Fruit fly (Drosophila melanogaster): Measurements from ENCODE around the gene sowah.

sowah gene

dm6 chr3L:12503865-12504650 is 68.3 kb downstream of the sowah start, which contains the start of the genes CG10646 and vih (continued):
- TF ChIP-seq fd85E (GFP tag; optimal IDR thresholded peaks at IDR 0.05) (no peak), CG10631 (GFP tag; optimal IDR thresholded peaks at IDR 0.05) (no peak), Eip93F (GFP tag; optimal IDR thresholded peaks at IDR 0.05) (peak; percentile 52), cyc (GFP tag; optimal IDR thresholded peaks at IDR 0.05) (peak; percentile 54), Met (GFP tag; optimal IDR thresholded peaks at IDR 0.05) (no peak), CG3919 (GFP tag; optimal IDR thresholded peaks at IDR 0.05) (peak; percentile 54), Gug (GFP tag; IDR thresholded peaks at IDR 0.05) (no peak), CG34406 (GFP tag; optimal IDR thresholded peaks at IDR 0.05) (peak; percentile 19), CG6163 (GFP tag; IDR thresholded peaks at IDR 0.05) (0 out of 3 replicates have a peak, but pooled peaks have one; percentile 18), CG11762 (GFP tag; optimal IDR thresholded peaks at IDR 0.05; ENCODE audit: insufficient read depth) (peak; percentile 8), OdsH (GFP tag; optimal IDR thresholded peaks at IDR 0.05) (no peak), CG8319 (GFP tag; optimal IDR thresholded peaks at IDR 0.05) (no peak), Sox102F (GFP tag; optimal IDR thresholded peaks at IDR 0.05) (no peak), CG16779 (tag; optimal IDR thresholded peaks at IDR 0.05) (no peak)

- TF ChIP-seq CG3919 (GFP tag; optimal IDR thresholded peaks at IDR 0.05) (peak; percentile 38), Eip78C (GFP tag) (peak; percentile 88), CG7368 (GFP tag; optimal IDR thresholded peaks at IDR 0.05) (no peak), Lpt (GFP tag; optimal IDR thresholded peaks at IDR 0.05) (no peak), cyc (GFP tag; optimal IDR thresholded peaks at IDR 0.05) (peak; percentile 43), lz (GFP tag; optimal IDR thresholded peaks at IDR 0.05) (peak; percentile 49), vri (GFP tag; optimal IDR thresholded peaks at IDR 0.05) (peak; percentile 59), CG1621 (tag; optimal IDR thresholded peaks at IDR 0.05) (peak; percentile 44), CG34406 (GFP tag; optimal IDR thresholded peaks at IDR 0.05) (peak; percentile 34), Sox14 (GFP tag; optimal IDR thresholded peaks at IDR 0.05) (peak; percentile 81), CG31627 (GFP tag; optimal IDR thresholded peaks at IDR 0.05) (peak; percentile 40), CG6163 (GFP tag; IDR thresholded peaks at IDR 0.05) (no peak), fkh (GFP tag; optimal IDR thresholded peaks at IDR 0.05) (peak; percentile 65), Eip93F (GFP tag; optimal IDR thresholded peaks at IDR 0.05) (peak; percentile 36), Hr39 (GFP tag; optimal IDR thresholded peaks at IDR 0.05) (no peak), CG6808 (GFP tag; optimal IDR thresholded peaks at IDR 0.05) (peak; percentile 4), CG6854 (GFP tag; optimal IDR thresholded peaks at IDR 0.05) (peak; percentile 33), acj6 (GFP tag; optimal IDR thresholded peaks at IDR 0.05) (peak; percentile 52), CG8632 (GFP tag; optimal IDR thresholded peaks at IDR 0.05) (peak; percentile 4), Hr4 (GFP tag; optimal IDR thresholded peaks at IDR 0.05) (peak; percentile 56), Eip75B (GFP tag; optimal IDR thresholded peaks at IDR 0.05) (peak; percentile 68), Sox15 (GFP tag; optimal IDR thresholded peaks at IDR 0.05) (no peak), topi (GFP tag; optimal IDR thresholded peaks at IDR 0.05) (peak; percentile 59), CG6792 (GFP tag; optimal IDR thresholded peaks at IDR 0.05) (peak; percentile 1), CG15336 (GFP tag; IDR thresholded peaks at IDR 0.05) (no peak), esn (GFP tag; optimal IDR thresholded peaks at IDR 0.05) (peak; percentile 74), CG10631 (GFP tag; optimal IDR thresholded peaks at IDR 0.05) (peak; percentile 45), CG3032 (tag; optimal IDR thresholded peaks at IDR 0.05) (peak; percentile 35), Ets96B (tag; optimal IDR thresholded peaks at IDR 0.05) (peak; percentile 26), dsx (GFP tag; optimal IDR thresholded peaks at IDR 0.05; ENCODE audit: poor library complexity, severe bottlenecking) (peak; percentile 13), OdsH (GFP tag; optimal IDR thresholded peaks at IDR 0.05) (peak; percentile 23), achi (GFP tag; optimal IDR thresholded peaks at IDR 0.05) (peak; percentile 41), fd59A (GFP tag; optimal IDR thresholded peaks at IDR 0.05) (no peak), Blimp-1 (GFP tag; optimal IDR thresholded peaks at IDR 0.05) (peak; percentile 8), CG11294 (GFP tag; IDR thresholded peaks at IDR 0.05) (no peak)
These were observed 71.1 kb downstream of the sowah start, which contains the start of the genes CG10638 and CG10681 for dm6 chr3L:12501249-12501648. Gene CG10638 (minus strand): TSS chr3L:12501311. Gene CG10681 (plus strand): TSS chr3L:12501513.

All from whole organism, prepupa.